Worm (Caenorhabditis elegans) whole organism, L4/young adult: ENCODE measurements around the gene F15H10.8.

Experiments used
- W03F9.2 ChIP-seq: fragments of 150-350 bp; optimal IDR thresholded peaks from 2 replicates; lab custom pipeline; 2014; ENCODE audit warnings: missing biosample characterization, missing genetic modification characterization
- dao-5 ChIP-seq: sonication (generic microtip); optimal IDR thresholded peaks from 2 replicates; lab custom pipeline; 2016; ENCODE audit warnings: missing genotype, missing genetic modification characterization, moderate library complexity, missing compliant biosample characterization
- him-1 ChIP-seq: sonication (generic microtip); optimal IDR thresholded peaks from 2 replicates; lab custom pipeline; 2016; ENCODE audit warnings: missing genotype, missing genetic modification reagents, missing genetic modification characterization, missing compliant biosample characterization

Gene F15H10.8

DNA sequence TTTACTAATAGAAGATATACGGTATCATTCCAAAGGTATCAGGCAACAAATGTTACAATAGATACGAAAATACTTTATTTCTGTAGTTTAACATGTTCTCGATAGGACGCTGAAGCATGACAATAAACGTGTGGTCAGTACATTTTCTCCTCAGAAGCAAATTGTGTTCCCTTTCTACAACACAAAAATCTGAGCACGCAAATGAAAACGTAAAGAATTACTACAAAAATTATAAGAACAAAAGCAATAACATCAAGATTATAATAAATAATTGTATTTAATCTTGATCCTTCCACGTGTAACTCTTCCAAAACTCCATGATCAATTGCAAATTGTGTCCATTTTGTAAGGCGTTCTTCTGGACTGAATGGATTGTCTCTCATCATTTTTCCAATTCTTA is 22.9 kb downstream of the F15H10.8 start:
- TF ChIP-seq W03F9.2 (tag; lab: Kevin White, UChicago) = no peak
- TF ChIP-seq dao-5 = no peak
- TF ChIP-seq him-1 = no peak

DNA sequence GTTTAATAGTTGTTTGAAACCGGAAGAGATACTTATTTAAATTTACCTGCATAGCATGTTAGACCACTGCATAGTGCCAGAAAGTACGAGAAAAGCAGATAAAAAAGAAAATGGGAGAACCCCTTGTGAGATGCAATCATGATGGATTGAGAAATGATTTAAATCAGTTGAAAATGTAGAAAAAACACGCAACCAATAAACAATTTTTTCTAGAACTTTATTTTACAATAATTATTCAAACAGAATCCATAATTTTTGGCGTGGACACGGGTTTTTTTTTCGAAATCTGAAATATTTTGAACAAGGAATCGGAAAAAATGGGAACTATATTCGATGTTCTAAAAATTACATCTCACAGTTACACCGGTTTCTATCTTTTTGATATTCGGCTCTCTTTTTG is 23.4 kb downstream of the F15H10.8 start, which contains the start of gene AC3.12:
AC3.12 (minus strand) TSS at position 101 of the 400 bp plus-strand sequence.
- TF ChIP-seq him-1 (no peak), W03F9.2 (tag; lab: Kevin White, UChicago) (no peak), dao-5 (no peak)

DNA sequence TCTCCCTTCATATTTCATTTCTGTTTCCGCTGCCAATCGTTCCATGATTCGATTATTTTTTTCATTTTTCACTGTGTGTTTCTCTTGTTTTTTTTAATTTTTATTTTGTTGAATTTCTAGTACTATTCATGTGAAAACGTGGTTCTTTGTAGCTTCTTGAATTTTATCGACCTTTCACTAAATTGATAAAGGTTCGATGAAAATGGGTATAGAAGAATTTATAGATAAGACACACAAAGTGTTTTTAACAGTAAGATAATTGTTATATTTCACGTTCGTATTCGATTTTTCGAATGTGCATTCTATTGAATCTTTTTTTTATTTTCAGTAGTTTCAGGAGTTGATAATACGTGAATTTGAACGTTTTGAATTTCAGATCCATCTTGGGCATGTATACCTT is 30.8 kb downstream of the F15H10.8 start, which contains the start of gene ugt-49:
ugt-49 (plus strand) TSS at position 371 of the 400 bp plus-strand sequence.
- TF ChIP-seq dao-5 (no peak), W03F9.2 (tag; lab: Kevin White, UChicago) (no peak), him-1 (no peak)

DNA sequence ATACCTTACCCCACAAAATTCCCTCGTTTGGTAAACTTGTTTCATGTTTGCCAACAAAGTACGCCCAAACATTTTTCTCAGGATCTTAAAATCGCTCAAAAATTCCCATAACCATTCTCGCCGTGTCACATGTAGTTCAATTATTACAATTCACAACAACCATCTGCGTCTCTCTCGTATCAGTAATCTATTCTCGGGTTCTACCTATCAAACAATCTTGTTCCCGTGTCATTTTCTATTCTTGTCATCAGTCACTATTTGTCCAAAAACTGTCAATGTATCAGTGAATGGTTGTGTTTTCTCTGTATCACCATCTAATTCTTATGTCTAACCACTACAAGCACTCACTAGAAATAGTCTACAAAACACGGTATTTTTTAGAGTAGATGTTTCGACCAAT is 31.5 kb downstream of the F15H10.8 start:
- TF ChIP-seq him-1 (no peak), W03F9.2 (tag; lab: Kevin White, UChicago) (no peak)

DNA sequence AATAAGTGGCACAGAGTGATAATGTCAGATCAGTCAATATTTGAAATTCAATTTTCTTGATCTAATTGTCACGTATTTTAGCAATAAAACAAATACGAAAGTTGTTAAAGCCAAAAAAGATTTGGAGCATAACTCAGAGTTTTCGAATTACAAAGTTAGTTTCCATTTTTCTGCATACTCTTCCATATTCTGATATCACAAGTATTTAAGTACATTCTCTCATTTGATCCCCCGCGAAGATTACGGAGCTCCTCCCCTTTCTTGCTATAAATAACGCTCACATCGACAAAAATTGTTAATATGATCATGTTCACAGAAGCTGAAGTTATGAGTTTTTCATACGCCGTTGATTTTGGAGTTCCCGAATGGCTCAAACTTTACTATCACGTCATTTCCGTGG is 34.4 kb downstream of the F15H10.8 start, which contains the start of gene sri-20:
sri-20 (plus strand) TSS at position 301 of the 400 bp plus-strand sequence.
- TF ChIP-seq W03F9.2 (tag; lab: Kevin White, UChicago) (no peak), him-1 (no peak), dao-5 (no peak)

DNA sequence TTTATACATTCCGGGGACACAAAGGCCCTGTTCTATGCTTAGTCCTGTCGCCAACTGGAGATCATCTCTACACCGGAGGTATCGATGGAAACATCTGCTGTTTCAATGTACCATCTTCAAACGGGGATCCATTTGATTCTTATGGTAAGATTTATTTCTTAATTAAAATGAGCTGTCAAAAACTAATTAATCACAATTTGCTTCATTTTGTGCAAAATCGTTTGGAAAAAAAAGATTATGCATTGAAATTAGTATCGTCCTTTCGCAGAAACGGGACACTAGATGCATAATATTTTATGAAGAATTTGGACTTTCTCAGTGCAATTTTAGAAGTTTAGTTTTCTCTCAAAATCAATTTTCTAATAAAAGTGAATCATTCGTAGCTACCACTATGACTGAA is 38.9 kb downstream of the F15H10.8 start:
- TF ChIP-seq W03F9.2 (tag; lab: Kevin White, UChicago) = no peak
- no peak for TF ChIP-seq dao-5
- no peak for TF ChIP-seq him-1

DNA sequence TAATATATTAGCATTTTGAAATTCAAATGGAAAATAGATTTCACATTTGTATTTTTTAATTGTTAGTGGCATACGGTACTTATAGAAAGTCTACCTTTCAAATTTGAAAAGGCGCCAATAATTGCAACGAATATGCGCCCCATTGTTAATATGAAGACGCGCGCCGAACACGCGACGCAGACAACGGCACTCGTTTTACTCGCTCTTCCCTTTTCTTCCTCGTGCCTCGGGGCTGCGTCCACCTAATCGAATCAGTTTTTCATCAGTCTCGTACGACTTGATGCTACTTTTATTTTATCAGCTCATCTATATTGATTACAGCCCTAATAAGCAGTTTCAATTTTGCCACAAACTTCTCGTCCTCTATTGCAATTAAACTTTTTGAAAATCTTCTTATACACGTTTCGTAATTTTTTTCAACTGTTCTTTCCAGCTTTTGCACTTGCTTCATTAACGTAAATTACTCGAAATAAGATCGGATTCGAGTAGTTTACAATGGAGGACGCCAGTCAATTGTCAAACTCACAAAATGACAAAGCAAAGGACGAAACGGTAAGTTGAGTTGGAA is 40.8 kb downstream of the F15H10.8 start, which contains the start of gene cash-1:
cash-1 (plus strand) TSS at position 432 of the 568 bp plus-strand sequence.
- TF ChIP-seq W03F9.2 (tag; lab: Kevin White, UChicago) (peak; percentile 73), him-1 (no peak)

DNA sequence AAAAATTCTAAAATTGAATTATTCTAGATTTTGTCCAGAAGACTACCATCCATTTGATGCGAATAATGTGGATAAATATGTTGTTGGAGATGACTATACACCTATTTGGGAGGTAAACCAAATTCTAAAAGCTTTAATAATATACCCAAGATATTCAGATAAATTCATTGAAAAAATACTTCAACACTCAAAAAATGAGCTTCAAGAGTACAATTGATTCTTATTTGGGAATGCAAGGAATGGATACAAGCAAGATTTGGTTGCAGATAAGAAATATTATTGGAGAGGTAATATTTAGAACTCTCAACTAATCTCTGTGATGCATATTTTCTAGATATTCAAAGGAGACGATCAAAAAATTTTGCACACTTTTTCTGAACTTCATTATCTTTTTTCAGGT is 42.5 kb downstream of the F15H10.8 start:
- TF ChIP-seq W03F9.2 (tag; lab: Kevin White, UChicago) = no peak
- TF ChIP-seq dao-5 = no peak
- TF ChIP-seq him-1 = no peak

DNA sequence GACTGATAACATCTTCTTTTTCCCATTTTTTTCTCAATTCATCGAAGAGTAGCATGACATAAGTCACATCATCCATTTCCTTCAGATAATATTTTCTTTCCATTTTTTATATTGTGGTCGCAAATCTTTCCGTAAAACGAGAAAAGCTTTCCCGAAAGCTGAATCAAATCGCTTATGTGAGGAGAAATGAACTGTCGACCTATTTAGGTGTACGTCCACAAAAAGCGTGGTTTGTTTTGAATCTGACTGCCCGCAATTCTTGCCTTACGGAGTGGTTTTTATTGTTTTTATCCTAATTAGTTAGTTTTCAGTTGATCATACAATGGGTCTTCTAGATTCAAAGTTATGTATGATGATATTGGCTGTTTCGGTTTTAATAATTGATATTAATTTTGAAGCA is 44.5 kb downstream of the F15H10.8 start, which contains the start of gene ttll-15:
ttll-15 (plus strand) TSS at position 301 of the 400 bp plus-strand sequence.
- TF ChIP-seq him-1 (no peak), dao-5 (no peak), W03F9.2 (tag; lab: Kevin White, UChicago) (no peak)

DNA sequence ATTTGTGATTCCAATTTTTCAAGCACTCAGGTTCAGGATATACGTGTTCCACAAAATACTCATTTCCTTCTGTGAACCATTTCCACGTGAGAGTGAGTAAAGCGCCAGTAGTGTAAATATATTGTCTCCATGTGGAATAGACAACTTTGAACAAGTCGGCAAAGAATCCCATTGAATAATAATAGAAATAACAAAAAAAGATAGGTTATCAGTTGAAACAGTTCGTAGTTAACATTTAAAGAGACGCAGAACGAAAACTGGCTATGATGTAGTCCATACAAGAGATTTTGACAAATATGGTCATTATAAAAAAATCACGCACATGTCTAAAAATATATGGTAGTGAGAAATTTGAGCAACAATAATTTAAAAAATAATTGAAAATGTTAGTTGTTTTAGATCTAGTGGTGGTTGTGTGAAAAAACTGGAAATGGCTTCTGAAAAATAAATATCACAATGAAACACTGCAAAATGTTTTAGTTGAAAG is 45.2 kb downstream of the F15H10.8 start, which contains the start of gene ceeh-2:
ceeh-2 (minus strand) TSS at position 437 of the 487 bp plus-strand sequence.
- TF ChIP-seq dao-5 (no peak), him-1 (no peak), W03F9.2 (tag; lab: Kevin White, UChicago) (no peak)

DNA sequence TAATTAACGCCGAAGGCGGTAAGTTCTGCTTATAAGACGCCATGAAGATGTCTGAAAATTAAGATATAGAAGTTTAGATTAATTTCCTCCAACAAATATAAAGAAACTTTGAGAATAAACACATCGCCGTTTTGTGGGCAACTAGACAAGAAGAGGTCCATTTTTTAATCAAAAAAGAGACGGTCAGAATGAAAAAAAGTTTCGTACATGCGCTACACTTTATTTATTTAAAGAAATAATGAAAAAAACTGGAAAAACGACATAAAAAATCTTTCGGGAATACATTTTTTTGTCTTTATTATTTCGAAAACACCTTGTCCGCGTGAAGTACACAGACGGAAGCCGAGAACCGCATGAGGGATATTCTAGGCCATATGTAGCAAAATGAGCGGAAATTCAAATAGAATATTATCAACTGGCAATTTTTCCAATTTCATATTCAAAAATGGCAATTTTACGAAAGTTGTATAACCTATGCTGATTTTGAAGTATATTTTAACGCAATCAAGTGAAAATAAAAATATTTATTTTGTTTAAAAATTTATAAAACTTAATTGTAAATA is 46.9 kb downstream of the F15H10.8 start, which contains the start of gene sluh-7:
sluh-7 (minus strand) TSS at position 51 of the 563 bp plus-strand sequence.
- peak; percentile 32 for TF ChIP-seq him-1
- TF ChIP-seq dao-5 = no peak
- TF ChIP-seq W03F9.2 (tag; lab: Kevin White, UChicago) = peak; percentile 86

DNA sequence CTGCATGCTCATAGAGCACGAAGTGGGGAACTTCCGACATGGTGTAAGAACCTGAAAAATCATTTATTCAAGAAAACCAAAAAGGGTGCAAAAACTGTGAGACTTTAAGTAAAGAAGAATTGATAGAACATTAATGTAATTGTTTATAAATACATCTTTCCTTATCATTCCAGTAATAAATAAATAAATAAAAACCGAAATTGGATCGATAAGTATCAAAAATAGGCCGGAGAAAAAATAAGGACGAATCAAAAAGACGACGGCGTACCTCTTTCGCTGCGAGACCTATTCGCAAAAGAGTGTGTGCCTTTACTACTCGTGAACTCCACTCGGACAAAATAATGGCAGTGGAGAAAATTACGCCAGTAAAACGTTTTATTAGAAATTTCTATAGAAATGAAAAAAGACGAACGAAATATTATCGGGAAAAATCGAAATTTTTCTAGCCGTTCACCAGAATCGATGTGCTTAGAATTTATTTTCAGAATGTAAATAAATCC is 49.7 kb downstream of the F15H10.8 start, which contains the start of gene nol-56:
nol-56 (minus strand) TSS at position 51 of the 500 bp plus-strand sequence.
- TF ChIP-seq W03F9.2 (tag; lab: Kevin White, UChicago) (peak; percentile 93), him-1 (peak; percentile 28), dao-5 (no peak)
